Fruit fly (Drosophila melanogaster) whole organism, wandering third instar larva: ENCODE results near the gene pyd.

Experiments
- CG32264 ChIP-seq: fragments of 200-800 bp; sonication (Bioruptor generic); optimal IDR thresholded peaks from 2 replicates; lab custom pipeline; 2016; ENCODE audit warnings: missing biosample characterization, missing genetic modification characterization
- Dfd ChIP-seq: fragments of >200 bp; optimal IDR thresholded peaks from 2 replicates; lab custom pipeline; 2017; ENCODE audit warnings: missing biosample characterization, missing genetic modification characterization
- Dif ChIP-seq: fragments of 200-275, 200-300 bp; sonication (Bioruptor generic); optimal IDR thresholded peaks from 2 replicates; lab custom pipeline; 2018; ENCODE audit warnings: missing biosample characterization, missing genetic modification characterization; ENCODE audit not compliant: partially characterized antibody
- HLH106 ChIP-seq: fragments of 200-800 bp; optimal IDR thresholded peaks from 3 replicates; lab custom pipeline; 2019; ENCODE audit warnings: missing biosample characterization, mild to moderate bottlenecking, missing genetic modification characterization, moderate library complexity
- Hnf4 ChIP-seq: fragments of 200-800 bp; sonication (Bioruptor generic); optimal IDR thresholded peaks from 2 replicates; lab custom pipeline; 2016; ENCODE audit warnings: missing biosample characterization, mild to moderate bottlenecking, missing genetic modification characterization
- Hr78 ChIP-seq: fragments of >200 bp; optimal IDR thresholded peaks from 2 replicates; lab custom pipeline; 2017; ENCODE audit warnings: missing biosample characterization, missing genetic modification characterization
- Jra ChIP-seq: sonication (Bioruptor generic); optimal IDR thresholded peaks from 2 replicates; lab custom pipeline; 2016; ENCODE audit warnings: missing biosample characterization, missing genetic modification characterization
- Mio ChIP-seq: sonication (Bioruptor generic); optimal IDR thresholded peaks from 2 replicates; lab custom pipeline; 2016; ENCODE audit warnings: missing biosample characterization, missing genetic modification characterization
- N ChIP-seq: fragments of >200 bp; optimal IDR thresholded peaks from 2 replicates; lab custom pipeline; 2018; ENCODE audit warnings: missing biosample characterization, missing external identifiers, missing genetic modification characterization
- OdsH ChIP-seq: fragments of 200-800 bp; sonication (Bioruptor generic); optimal IDR thresholded peaks from 2 replicates; lab custom pipeline; 2016; ENCODE audit warnings: missing biosample characterization, mild to moderate bottlenecking, missing genetic modification characterization
- Rel ChIP-seq, 2 experiments: fragments of 200-800 bp; sonication (Bioruptor generic) in 1 of 2; optimal IDR thresholded peaks; 2 replicates in 1 of 2; 3 replicates in 1 of 2; lab custom pipeline; 2016 to 2019; ENCODE audit warnings: mild to moderate bottlenecking in 2 of 2, missing biosample characterization in 2 of 2, missing genetic modification characterization in 2 of 2, moderate library complexity in 1 of 2
- Sp1 ChIP-seq: fragments of 200-800 bp; sonication (Bioruptor generic); optimal IDR thresholded peaks from 3 replicates; lab custom pipeline; 2019; ENCODE audit warnings: missing biosample characterization, mild to moderate bottlenecking, missing genetic modification characterization, moderate library complexity
- Vsx2 ChIP-seq: fragments of 200-300, 225-300 bp; sonication (Bioruptor generic); optimal IDR thresholded peaks from 2 replicates; lab custom pipeline; 2018; ENCODE audit warnings: missing biosample characterization, missing genetic modification characterization; ENCODE audit not compliant: partially characterized antibody
- br ChIP-seq: fragments of 200-800 bp; sonication (Bioruptor generic); optimal IDR thresholded peaks from 2 replicates; lab custom pipeline; 2016; ENCODE audit warnings: missing biosample characterization, missing genetic modification characterization
- dl ChIP-seq, 2 experiments: fragments of 175-275, 200-275 bp in 1 of 2; fragments of 200-275 bp in 1 of 2; sonication (Bioruptor generic); optimal IDR thresholded peaks; lab custom pipeline; 2018; ENCODE audit warnings: mild to moderate bottlenecking in 2 of 2, missing biosample characterization in 2 of 2, missing genetic modification characterization in 2 of 2, moderate library complexity in 2 of 2; ENCODE audit not compliant: partially characterized antibody in 2 of 2, insufficient read depth in 1 of 2
- dsf ChIP-seq: sonication (Bioruptor generic); optimal IDR thresholded peaks from 2 replicates; lab custom pipeline; 2016; ENCODE audit warnings: missing biosample characterization, missing genetic modification characterization, borderline replicate concordance
- ey ChIP-seq: fragments of 200-800 bp; sonication (Bioruptor generic); optimal IDR thresholded peaks from 2 replicates; lab custom pipeline; 2016; ENCODE audit warnings: missing biosample characterization, missing genetic modification characterization
- foxo ChIP-seq, 2 experiments: fragments of 200-800 bp; sonication (Bioruptor generic); optimal IDR thresholded peaks; 2 replicates in 1 of 2; 3 replicates in 1 of 2; lab custom pipeline; 2016 to 2017; ENCODE audit warnings: missing biosample characterization in 2 of 2, missing genetic modification characterization in 2 of 2
- fru ChIP-seq: fragments of 200-800 bp; sonication (Bioruptor generic); optimal IDR thresholded peaks from 3 replicates; lab custom pipeline; 2016; ENCODE audit warnings: missing biosample characterization, mild to moderate bottlenecking, missing genetic modification characterization
- h ChIP-seq: fragments of 200-800 bp; sonication (Bioruptor generic); optimal IDR thresholded peaks from 3 replicates; lab custom pipeline; 2016; ENCODE audit warnings: missing biosample characterization, mild to moderate bottlenecking, missing genetic modification characterization
- lola ChIP-seq: fragments of >200 bp; optimal IDR thresholded peaks from 2 replicates; lab custom pipeline; 2017; ENCODE audit warnings: missing biosample characterization, missing genetic modification characterization
- psq ChIP-seq: fragments of 200-800 bp; sonication (Bioruptor generic); optimal IDR thresholded peaks from 3 replicates; lab custom pipeline; 2017; ENCODE audit warnings: missing biosample characterization, mild to moderate bottlenecking, missing genetic modification characterization, moderate library complexity
- rgr ChIP-seq: fragments of 200-800 bp; sonication (Bioruptor generic); optimal IDR thresholded peaks from 3 replicates; lab custom pipeline; 2016; ENCODE audit warnings: missing biosample characterization, mild to moderate bottlenecking, missing genetic modification characterization
- tai ChIP-seq: sonication (Bioruptor generic); optimal IDR thresholded peaks from 2 replicates; lab custom pipeline; 2016; ENCODE audit warnings: missing biosample characterization, missing genetic modification characterization
- usp ChIP-seq: fragments of >200 bp; optimal IDR thresholded peaks from 2 replicates; lab custom pipeline; 2017; ENCODE audit warnings: missing biosample characterization, missing genetic modification characterization
- woc ChIP-seq: sonication (Bioruptor generic); optimal IDR thresholded peaks from 2 replicates; lab custom pipeline; 2016; ENCODE audit warnings: missing biosample characterization, mild to moderate bottlenecking, missing genetic modification characterization

pyd gene

DNA sequence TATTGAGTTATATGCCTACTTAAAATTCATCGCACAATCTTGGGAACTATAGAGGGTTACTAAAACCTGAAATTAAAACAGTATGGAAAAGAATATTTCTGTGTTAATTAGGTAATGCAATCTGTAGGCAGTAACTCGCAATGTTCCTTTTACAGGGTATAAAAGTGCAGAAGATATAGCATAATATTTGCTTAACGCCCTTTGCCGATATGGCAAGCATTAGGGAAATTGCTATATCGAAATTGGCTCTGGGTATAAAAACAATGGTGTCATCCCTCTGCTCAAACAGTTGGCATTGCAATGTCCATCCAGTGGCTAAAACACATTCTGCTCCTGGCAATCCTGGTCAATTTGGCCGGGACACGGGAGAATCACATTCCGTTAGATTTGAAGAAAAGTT lies 137.3 kb downstream of the pyd start, which contains the start of gene Ir85a:
Ir85a (plus strand) TSS at position 301 of the 400 bp plus-strand sequence.
- no peak for TF ChIP-seq Jra
- no peak for TF ChIP-seq Sp1 (GFP tag; lab: Kevin White, UChicago)
- no peak for TF ChIP-seq h (GFP tag; lab: Kevin White, UChicago)
- TF ChIP-seq Rel (GFP tag; optimal IDR thresholded peaks at IDR 0.05; lab: Kevin White, UChicago) = no peak
- TF ChIP-seq Rel (tag; optimal IDR thresholded peaks at IDR 0.05; lab: Kevin White, UChicago) = no peak
- TF ChIP-seq Dif = no peak
- TF ChIP-seq psq (GFP tag; lab: Kevin White, UChicago) = no peak
- TF ChIP-seq woc (GFP tag; lab: Kevin White, UChicago) = no peak
- no peak for TF ChIP-seq lola (GFP tag; lab: Kevin White, UChicago)
- TF ChIP-seq OdsH (GFP tag; lab: Kevin White, UChicago) = no peak
- TF ChIP-seq fru (GFP tag; lab: Kevin White, UChicago) = no peak
- TF ChIP-seq tai (GFP tag; lab: Kevin White, UChicago) = no peak
- no peak for TF ChIP-seq br (GFP tag; lab: Kevin White, UChicago)
- TF ChIP-seq N (GFP tag; lab: Kevin White, UChicago) = no peak
- no peak for TF ChIP-seq CG32264 (GFP tag; lab: Kevin White, UChicago)

dm6 chr3R:8793726-8794125 lies 138.0 kb downstream of the pyd start:
- TF ChIP-seq Hr78 (GFP tag; lab: Kevin White, UChicago) (no peak), foxo (GFP tag; optimal IDR thresholded peaks at IDR 0.05; lab: Kevin White, UChicago) (peak in 1 of 2 experiments; percentile 0), Hnf4 (GFP tag; lab: Kevin White, UChicago) (no peak)

DNA sequence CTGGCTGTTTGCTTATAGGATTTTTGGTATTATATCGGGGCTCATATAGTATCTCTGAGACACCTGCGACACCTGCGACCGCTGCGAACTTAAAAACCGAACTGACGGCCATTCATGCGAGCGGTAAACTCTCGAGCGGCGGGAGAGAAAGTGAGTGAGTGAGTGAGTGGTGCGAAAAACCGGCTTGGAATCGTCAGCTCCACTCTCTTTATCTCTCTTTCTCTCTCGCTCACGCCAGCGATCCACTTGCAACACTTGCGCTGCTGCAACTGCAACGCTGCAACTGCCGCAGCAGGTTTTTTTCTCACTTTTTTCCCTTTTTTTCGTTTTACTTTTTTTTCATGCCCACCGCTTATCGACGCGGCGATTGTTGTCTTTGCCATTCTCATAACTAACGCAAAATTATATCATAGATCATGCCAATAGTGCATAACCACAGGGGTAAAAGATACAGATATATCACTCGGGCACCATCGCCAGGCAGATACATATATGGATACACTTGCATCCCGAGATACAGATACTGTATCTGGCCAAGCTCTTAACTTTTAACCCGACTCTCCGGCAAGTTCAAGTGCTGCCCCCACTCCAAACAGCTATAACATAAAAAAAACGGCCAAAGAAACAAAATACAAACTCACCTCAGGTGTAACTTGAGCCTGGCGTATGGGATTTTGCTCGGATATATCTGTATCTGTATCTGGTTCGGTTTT lies 139.1 kb downstream of the pyd start:
- TF ChIP-seq Vsx2 (peak; percentile 70), Dif (peak; percentile 78), dl (GFP tag; optimal IDR thresholded peaks at IDR 0.05; lab: Kevin White, UChicago; ENCODE audit: insufficient read depth in 1 of 2, partially characterized antibody in 2 of 2) (peak in 1 of 2 experiments; percentile 64), Sp1 (GFP tag; lab: Kevin White, UChicago) (peak; percentile 20), Dfd (GFP tag; lab: Kevin White, UChicago) (no peak)

- TF ChIP-seq foxo (GFP tag; optimal IDR thresholded peaks at IDR 0.05; lab: Kevin White, UChicago) (peak in 1 of 2 experiments; percentile 37), fru (GFP tag; lab: Kevin White, UChicago) (peak; percentile 15), Dif (no peak), HLH106 (peak; percentile 24), br (GFP tag; lab: Kevin White, UChicago) (no peak), Mio (GFP tag; lab: Kevin White, UChicago) (no peak), h (GFP tag; lab: Kevin White, UChicago) (peak; percentile 42), rgr (peak; percentile 5), usp (GFP tag; lab: Kevin White, UChicago) (no peak), ey (GFP tag; lab: Kevin White, UChicago) (peak; percentile 31)
- TF ChIP-seq, all 38 proteins: peak for 6
These were observed 142.8 kb downstream of the pyd start for dm6 chr3R:8788722-8789400.

DNA sequence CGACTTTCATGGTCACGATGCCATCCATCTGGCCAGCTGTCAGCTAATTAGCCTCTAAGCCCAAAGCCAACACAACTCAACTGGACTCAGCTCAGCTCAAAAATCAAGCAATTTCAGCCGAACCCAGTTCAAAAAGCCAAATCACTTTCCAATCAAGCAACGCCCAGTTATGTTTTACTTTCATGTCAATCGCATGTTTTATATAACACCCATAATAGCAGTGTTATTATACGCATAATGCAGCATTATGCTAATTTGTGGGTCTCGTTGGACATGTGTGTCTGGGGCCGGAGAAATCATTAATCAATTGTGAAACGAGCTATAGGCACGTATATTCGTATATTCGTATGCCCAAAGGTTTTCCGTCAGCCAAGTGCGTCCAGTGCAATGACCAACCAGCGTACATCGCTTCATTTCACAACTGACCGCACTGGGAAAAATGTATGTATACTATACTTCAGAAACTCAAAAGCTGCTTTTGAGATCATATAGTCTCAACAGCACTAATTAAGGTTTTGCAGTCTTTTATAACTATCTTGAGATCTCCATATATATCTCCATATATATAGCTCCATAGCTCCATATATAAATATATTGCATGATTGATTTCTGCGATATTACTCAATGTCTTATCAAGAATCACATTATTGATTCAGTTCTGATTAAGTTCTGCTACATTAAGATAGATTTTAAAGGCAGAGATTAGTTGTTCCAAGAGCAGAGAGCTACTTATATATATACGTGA lies 144.0 kb downstream of the pyd start:
- TF ChIP-seq Vsx2 = peak; percentile 30
- TF ChIP-seq dsf (GFP tag; lab: Kevin White, UChicago) = no peak
- peak; percentile 46 for TF ChIP-seq woc (GFP tag; lab: Kevin White, UChicago)
- TF ChIP-seq HLH106 = peak; percentile 31
- peak; percentile 35 for TF ChIP-seq h (GFP tag; lab: Kevin White, UChicago)
